Worm (Caenorhabditis elegans) whole organism, early embryonic: Measurements from ENCODE around the gene T03G11.10.

ENCODE experiments used
- F13C5.2 ChIP-seq: sonication (generic microtip); optimal IDR thresholded peaks from 2 replicates; lab custom pipeline; 2017; ENCODE audit warnings: mild to moderate bottlenecking, missing genetic modification characterization, inconsistent platforms, missing compliant biosample characterization
- ama-1 ChIP-seq: fragments of 150-350 bp; optimal IDR thresholded peaks from 2 replicates; lab custom pipeline; 2014
- hmbx-1 ChIP-seq: sonication (generic microtip); optimal IDR thresholded peaks from 2 replicates; lab custom pipeline; 2016; ENCODE audit warnings: mild to moderate bottlenecking, missing genetic modification characterization, missing compliant biosample characterization
- hmg-4 ChIP-seq: fragments of 200-800 bp; sonication (Bioruptor generic); optimal IDR thresholded peaks from 2 replicates; lab custom pipeline; 2018; ENCODE audit warnings: mild to moderate bottlenecking, missing genetic modification characterization, missing compliant biosample characterization
- hnd-1 ChIP-seq: sonication (generic microtip); optimal IDR thresholded peaks from 2 replicates; lab custom pipeline; 2016; ENCODE audit warnings: missing genetic modification characterization, missing compliant biosample characterization
- tra-4 ChIP-seq: sonication (generic microtip); optimal IDR thresholded peaks from 2 replicates; lab custom pipeline; 2017; ENCODE audit warnings: missing genetic modification characterization, missing compliant biosample characterization

ce11 chrX:5120807-5121206, 50.2 kb downstream of the T03G11.10 start:
- no peak for TF ChIP-seq tra-4 (tag; lab: Kevin White, UChicago)
- TF ChIP-seq ama-1 (lab: Kevin White, UChicago): no peak
- no peak for TF ChIP-seq hmbx-1
- TF ChIP-seq F13C5.2 (tag; lab: Kevin White, UChicago): no peak
- TF ChIP-seq hmg-4: no peak
- TF ChIP-seq hnd-1 (tag; lab: Kevin White, UChicago): no peak
